Worm (Caenorhabditis elegans) whole organism, young adult: ENCODE measurements around the gene Y40H7A.11.

Source experiments
- B0336.3 ChIP-seq: fragments of 200-800 bp; sonication (Bioruptor generic); IDR thresholded peaks from 2 replicates; pipeline ENCODE4 v1.3.6; 2022; ENCODE audit warnings: missing genetic modification characterization, missing compliant biosample characterization
- C06A6.2 ChIP-seq: fragments of 200-800 bp; sonication (Bioruptor generic); conservative IDR thresholded peaks from 2 replicates; pipeline ENCODE4 v1.3.6; 2022; ENCODE audit warnings: missing genetic modification characterization, missing compliant biosample characterization
- D2030.7 ChIP-seq: fragments of 200-800 bp; sonication (Bioruptor generic); IDR thresholded peaks from 2 replicates; pipeline ENCODE4 v1.3.6; 2022; ENCODE audit warnings: missing genetic modification reagents, missing genetic modification characterization, missing compliant biosample characterization
- F49E8.2 ChIP-seq: sonication (generic microtip); optimal IDR thresholded peaks from 3 replicates; lab custom pipeline; 2017; ENCODE audit warnings: missing genetic modification characterization, mild to moderate bottlenecking, missing compliant biosample characterization, antibody characterized with exemption, moderate library complexity; ENCODE audit not compliant: insufficient read depth
- F52B5.7 ChIP-seq: sonication (generic microtip); optimal IDR thresholded peaks from 2 replicates; lab custom pipeline; 2016; ENCODE audit warnings: mild to moderate bottlenecking, missing genetic modification characterization, missing compliant biosample characterization
- F57A8.1 ChIP-seq: fragments of 200-800 bp; sonication (Bioruptor generic); optimal IDR thresholded peaks from 2 replicates; lab custom pipeline; 2018; ENCODE audit warnings: mild to moderate bottlenecking, missing genetic modification characterization, moderate library complexity, missing compliant biosample characterization
- Y67H2A.10 ChIP-seq: fragments of 200-800 bp; sonication (Bioruptor generic); conservative IDR thresholded peaks from 2 replicates; pipeline ENCODE4 v1.3.6; 2022; ENCODE audit warnings: missing genetic modification reagents, missing genetic modification characterization, missing compliant biosample characterization
- attf-3 ChIP-seq: fragments of 200-800 bp; sonication (Bioruptor generic); conservative IDR thresholded peaks from 2 replicates; pipeline ENCODE4 v1.3.6; 2022; ENCODE audit warnings: missing genetic modification reagents, missing genetic modification characterization, missing compliant biosample characterization
- attf-6 ChIP-seq: fragments of 200-800 bp; sonication (Bioruptor generic); IDR thresholded peaks from 2 replicates; pipeline ENCODE4 v1.3.6; 2022; ENCODE audit warnings: missing genetic modification reagents, missing genetic modification characterization, missing compliant biosample characterization
- cebp-1 ChIP-seq, 2 experiments: fragments of 200-800 bp in 1 of 2; sonication (Bioruptor generic) in 1 of 2; sonication (generic microtip) in 1 of 2; IDR thresholded peaks in 1 of 2; optimal IDR thresholded peaks in 1 of 2; 2 replicates each; pipeline versions ENCODE4 v1.3.6 to Lab custom; 2017 to 2022; ENCODE audit warnings: missing compliant biosample characterization in 2 of 2, missing genetic modification characterization in 2 of 2, mild to moderate bottlenecking in 1 of 2, missing genetic modification reagents in 1 of 2, moderate library complexity in 1 of 2
- ceh-100 ChIP-seq: fragments of 200-800 bp; sonication (Bioruptor generic); IDR thresholded peaks from 2 replicates; pipeline ENCODE4 v1.3.6; 2022; ENCODE audit warnings: missing genetic modification reagents, missing genetic modification characterization, missing compliant biosample characterization
- ceh-40 ChIP-seq: fragments of 200-800 bp; sonication (Bioruptor generic); IDR thresholded peaks from 2 replicates; pipeline ENCODE4 v1.3.6; 2022; ENCODE audit warnings: missing genetic modification characterization, missing compliant biosample characterization
- dpl-1 ChIP-seq: fragments of 150-350 bp; optimal IDR thresholded peaks from 2 replicates; lab custom pipeline; 2014; ENCODE audit warnings: missing biosample characterization, missing genetic modification reagents, missing genetic modification characterization
- egl-44 ChIP-seq: fragments of 200-800 bp; sonication (Bioruptor generic); IDR thresholded peaks from 2 replicates; pipeline ENCODE4 v1.3.6; 2022; ENCODE audit warnings: missing genetic modification reagents, missing genetic modification characterization, missing compliant biosample characterization
- ekl-4 ChIP-seq: fragments of 200-800 bp; sonication (Bioruptor generic); IDR thresholded peaks from 2 replicates; pipeline ENCODE4 v1.3.6; 2022; ENCODE audit warnings: missing genetic modification reagents, missing genetic modification characterization, missing compliant biosample characterization
- ets-4 ChIP-seq: fragments of 200-800 bp; sonication (Bioruptor generic); optimal IDR thresholded peaks from 2 replicates; lab custom pipeline; 2018; ENCODE audit warnings: mild to moderate bottlenecking, missing genetic modification characterization, missing compliant biosample characterization
- hlh-26 ChIP-seq: fragments of 200-800 bp; sonication (Bioruptor generic); conservative IDR thresholded peaks from 2 replicates; pipeline ENCODE4 v1.3.6; 2022; ENCODE audit warnings: missing genetic modification reagents, missing genetic modification characterization, missing compliant biosample characterization
- hmg-1.2 ChIP-seq: fragments of 200-800 bp; sonication (Bioruptor generic); IDR thresholded peaks from 2 replicates; pipeline ENCODE4 v1.3.6; 2022; ENCODE audit warnings: missing genetic modification reagents, missing genetic modification characterization, missing compliant biosample characterization
- hmg-20 ChIP-seq: fragments of 200-800 bp; sonication (Bioruptor generic); IDR thresholded peaks from 2 replicates; pipeline ENCODE4 v1.3.6; 2022; ENCODE audit warnings: missing genetic modification reagents, missing genetic modification characterization, missing compliant biosample characterization
- hsf-1 ChIP-seq: fragments of 200-800 bp; sonication (Bioruptor generic); IDR thresholded peaks from 2 replicates; pipeline ENCODE4 v1.3.6; 2022; ENCODE audit warnings: missing genetic modification reagents, missing genetic modification characterization, missing compliant biosample characterization
- lin-40 ChIP-seq: sonication (generic microtip); optimal IDR thresholded peaks from 2 replicates; lab custom pipeline; 2016; ENCODE audit warnings: missing genetic modification characterization, mild to moderate bottlenecking, missing compliant biosample characterization, missing genotype, missing genetic modification reagents
- lsl-1 ChIP-seq: fragments of 200-800 bp; sonication (Bioruptor generic); optimal IDR thresholded peaks from 2 replicates; lab custom pipeline; 2018; ENCODE audit warnings: mild to moderate bottlenecking, missing genetic modification characterization, moderate library complexity, missing compliant biosample characterization
- madf-3 ChIP-seq: fragments of 200-800 bp; sonication (Bioruptor generic); IDR thresholded peaks from 2 replicates; pipeline ENCODE4 v1.3.6; 2022; ENCODE audit warnings: missing genetic modification reagents, missing genetic modification characterization, missing compliant biosample characterization
- madf-6 ChIP-seq: fragments of 200-800 bp; sonication (Bioruptor generic); IDR thresholded peaks from 2 replicates; pipeline ENCODE4 v1.3.6; 2022; ENCODE audit warnings: missing genetic modification reagents, missing genetic modification characterization, missing compliant biosample characterization
- madf-8 ChIP-seq: fragments of 200-800 bp; sonication (Bioruptor generic); conservative IDR thresholded peaks from 2 replicates; pipeline ENCODE4 v1.3.6; 2022; ENCODE audit warnings: missing genetic modification reagents, missing genetic modification characterization, missing compliant biosample characterization
- mcd-1 ChIP-seq: fragments of 200-800 bp; sonication (Bioruptor generic); IDR thresholded peaks from 2 replicates; pipeline ENCODE4 v1.3.6; 2022; ENCODE audit warnings: missing genetic modification reagents, missing genetic modification characterization, missing compliant biosample characterization
- mel-28 ChIP-seq: sonication (generic microtip); optimal IDR thresholded peaks from 2 replicates; lab custom pipeline; 2016; ENCODE audit warnings: borderline replicate concordance, mild to moderate bottlenecking, missing genetic modification characterization, missing compliant biosample characterization
- nfya-2 ChIP-seq: fragments of 200-800 bp; sonication (Bioruptor generic); IDR thresholded peaks from 2 replicates; pipeline ENCODE4 v1.3.6; 2022; ENCODE audit warnings: missing genetic modification reagents, missing genetic modification characterization, missing compliant biosample characterization
- pbrm-1 ChIP-seq: fragments of 200-800 bp; sonication (Bioruptor generic); IDR thresholded peaks from 2 replicates; pipeline ENCODE4 v1.3.6; 2022; ENCODE audit warnings: missing genetic modification reagents, missing genetic modification characterization, missing compliant biosample characterization
- rcor-1 ChIP-seq: fragments of 200-800 bp; sonication (Bioruptor generic); IDR thresholded peaks from 2 replicates; pipeline ENCODE4 v1.3.6; 2022; ENCODE audit warnings: missing genetic modification reagents, missing genetic modification characterization, missing compliant biosample characterization
- rec-8 ChIP-seq, 2 experiments: sonication (generic microtip); optimal IDR thresholded peaks; 2 replicates each; lab custom pipeline; 2016; ENCODE audit warnings: mild to moderate bottlenecking in 2 of 2, missing genetic modification characterization in 2 of 2, missing genetic modification reagents in 2 of 2, missing genotype in 2 of 2, missing biosample characterization in 1 of 2, missing compliant biosample characterization in 1 of 2, moderate library complexity in 1 of 2
- sea-2 ChIP-seq: fragments of 200-800 bp; sonication (Bioruptor generic); IDR thresholded peaks from 2 replicates; pipeline ENCODE4 v1.3.6; 2022; ENCODE audit warnings: missing genetic modification characterization, missing compliant biosample characterization
- snpc-1.1 ChIP-seq: sonication (generic microtip); optimal IDR thresholded peaks from 2 replicates; lab custom pipeline; 2017; ENCODE audit warnings: missing genetic modification characterization, mild to moderate bottlenecking, missing compliant biosample characterization, antibody characterized with exemption, moderate library complexity, missing genotype, missing genetic modification reagents; ENCODE audit not compliant: insufficient read depth
- snpc-1.3 ChIP-seq: sonication (generic microtip); optimal IDR thresholded peaks from 2 replicates; lab custom pipeline; 2017; ENCODE audit warnings: missing genetic modification characterization, mild to moderate bottlenecking, missing compliant biosample characterization, antibody characterized with exemption, moderate library complexity, missing genotype, missing genetic modification reagents; ENCODE audit not compliant: insufficient read depth
- snpc-3.4 ChIP-seq: sonication (generic microtip); optimal IDR thresholded peaks from 2 replicates; lab custom pipeline; 2017; ENCODE audit warnings: missing genetic modification characterization, mild to moderate bottlenecking, missing compliant biosample characterization, antibody characterized with exemption, moderate library complexity, missing genotype, missing genetic modification reagents
- snpc-4 ChIP-seq, 5 experiments: fragments of 150-350 bp in 1 of 5; sonication (generic microtip) in 4 of 5; optimal IDR thresholded peaks; 2 replicates each; lab custom pipeline; 2014 to 2018; ENCODE audit warnings: missing genetic modification characterization in 5 of 5, missing biosample characterization in 3 of 5, antibody characterized with exemption in 2 of 5, mild to moderate bottlenecking in 2 of 5, missing compliant biosample characterization in 2 of 5, missing genotype in 2 of 5, moderate library complexity in 2 of 5, missing genetic modification reagents in 1 of 5
- tbp1 ChIP-seq: fragments of 200-800 bp; sonication (Bioruptor generic); optimal IDR thresholded peaks from 2 replicates; lab custom pipeline; 2018; ENCODE audit warnings: mild to moderate bottlenecking, missing genetic modification characterization, missing compliant biosample characterization
- zim-3 ChIP-seq: sonication (generic microtip); optimal IDR thresholded peaks from 2 replicates; lab custom pipeline; 2017; ENCODE audit warnings: mild to moderate bottlenecking, missing genetic modification characterization, moderate library complexity, missing compliant biosample characterization
- ztf-22 ChIP-seq: fragments of 200-800 bp; sonication (Bioruptor generic); optimal IDR thresholded peaks from 2 replicates; lab custom pipeline; 2018; ENCODE audit warnings: mild to moderate bottlenecking, missing genetic modification characterization, moderate library complexity, missing compliant biosample characterization

The Y40H7A.11 gene

ce11 chrIV:15234943-15235605 lies 14.9 kb upstream of the Y40H7A.11 start, which contains the start of gene pkd-2 (continued):
- TF ChIP-seq sea-2 (GFP tag; lab: Robert Waterston, UW) = no peak
- no peak for TF ChIP-seq hsf-1 (GFP tag; lab: Robert Waterston, UW)
- no peak for TF ChIP-seq ets-4 (GFP tag; lab: Kevin White, UChicago)
- no peak for TF ChIP-seq dpl-1 (GFP tag; lab: Kevin White, UChicago)
- TF ChIP-seq snpc-1.3 (tag; lab: Kevin White, UChicago) = peak; percentile 77
- TF ChIP-seq ceh-40 (GFP tag; lab: Robert Waterston, UW) = no peak
- TF ChIP-seq hmg-20 (GFP tag; lab: Robert Waterston, UW) = no peak
- TF ChIP-seq B0336.3 = no peak

- peak; percentile 93 for TF ChIP-seq pbrm-1 (GFP tag; lab: Robert Waterston, UW)
- no peak for TF ChIP-seq F52B5.7 (tag; lab: Kevin White, UChicago)
- TF ChIP-seq Y67H2A.10 (GFP tag; lab: Robert Waterston, UW) = no peak
- peak; percentile 91 for TF ChIP-seq snpc-1.1
- TF ChIP-seq lin-40 (tag; lab: Kevin White, UChicago) = no peak
- TF ChIP-seq nfya-2 (GFP tag; lab: Robert Waterston, UW) = no peak
- peak; percentile 58 for TF ChIP-seq F49E8.2
- TF ChIP-seq tbp1 = peak; percentile 69
- TF ChIP-seq sea-2 (GFP tag; lab: Robert Waterston, UW) = no peak
- TF ChIP-seq C06A6.2 (GFP tag; lab: Robert Waterston, UW) = no peak
- peak; percentile 66 for TF ChIP-seq snpc-3.4 (tag; lab: Kevin White, UChicago)
- TF ChIP-seq lsl-1 (GFP tag; lab: Kevin White, UChicago) = peak; percentile 5
- peak; percentile 95 for TF ChIP-seq snpc-4 (GFP tag; optimal IDR thresholded peaks at IDR 0.05; lab: Kevin White, UChicago)
- peak; percentile 96 to 99 (median 96) for TF ChIP-seq snpc-4 (tag; optimal IDR thresholded peaks at IDR 0.05; lab: Kevin White, UChicago)
- TF ChIP-seq rcor-1 = peak; percentile 85
- peak; percentile 100 for TF ChIP-seq attf-6 (GFP tag; lab: Robert Waterston, UW)
- 0 out of 2 replicates have a peak, but pooled peaks have one; percentile 28 for TF ChIP-seq ekl-4
- no peak for TF ChIP-seq zim-3 (tag; lab: Kevin White, UChicago)
- no peak for TF ChIP-seq dpl-1 (GFP tag; lab: Kevin White, UChicago)
- no peak for TF ChIP-seq mel-28 (tag; lab: Kevin White, UChicago)
- peak; percentile 62; the same call in 1 of the 2 replicates for TF ChIP-seq hsf-1 (GFP tag; lab: Robert Waterston, UW)
- TF ChIP-seq ztf-22 (GFP tag; lab: Kevin White, UChicago) = no peak
- TF ChIP-seq attf-3 = no peak
- TF ChIP-seq madf-3 (GFP tag; lab: Robert Waterston, UW) = no peak
- peak; percentile 84 for TF ChIP-seq hmg-1.2 (GFP tag; lab: Robert Waterston, UW)
- no peak for TF ChIP-seq madf-8 (GFP tag; lab: Robert Waterston, UW)
- no peak for TF ChIP-seq F57A8.1
- no peak for TF ChIP-seq hlh-26 (GFP tag; lab: Robert Waterston, UW)
- TF ChIP-seq mcd-1 (GFP tag; lab: Robert Waterston, UW) = peak; percentile 52; the same call in 1 of the 2 replicates
- TF ChIP-seq cebp-1 (GFP tag; IDR thresholded peaks at IDR 0.05; lab: Robert Waterston, UW) = no peak
- TF ChIP-seq cebp-1 (tag; optimal IDR thresholded peaks at IDR 0.05; lab: Kevin White, UChicago) = no peak
- peak; percentile 81 for TF ChIP-seq snpc-1.3 (tag; lab: Kevin White, UChicago)
- TF ChIP-seq D2030.7 (GFP tag; lab: Robert Waterston, UW) = peak; percentile 69
- no peak for TF ChIP-seq egl-44 (GFP tag; lab: Robert Waterston, UW)
- peak; percentile 81 for TF ChIP-seq madf-6 (GFP tag; lab: Robert Waterston, UW)
- TF ChIP-seq rec-8 (tag; optimal IDR thresholded peaks at IDR 0.05; lab: Kevin White, UChicago) = no peak
- TF ChIP-seq ceh-100 (GFP tag; lab: Robert Waterston, UW) = no peak
- TF ChIP-seq, all 124 proteins: peak for 16
These were observed 14.1 kb upstream of the Y40H7A.11 start for ce11 chrIV:15234272-15234671.
